Fruit fly (Drosophila melanogaster) whole organism, embryonic: Measurements from ENCODE around the gene dgt6.

Experiments
- BtbVII ChIP-seq: fragments of 200-800 bp; sonication (Bioruptor generic); optimal IDR thresholded peaks from 3 replicates; lab custom pipeline; 2017; ENCODE audit warnings: missing biosample characterization, mild to moderate bottlenecking, missing genetic modification characterization
- CG10321 ChIP-seq: fragments of 200-800 bp; sonication (Bioruptor generic); IDR thresholded peaks from 2 replicates; pipeline ENCODE4 v1.3.6; 2022; ENCODE audit warnings: missing biosample characterization, missing genetic modification characterization
- CG11085 ChIP-seq: fragments of 200-800 bp; sonication (Bioruptor generic); IDR thresholded peaks from 2 replicates; pipeline ENCODE4 v1.3.6; 2022; ENCODE audit warnings: missing biosample characterization, missing genetic modification characterization
- CG13894 ChIP-seq: fragments of 200-800 bp; sonication (Bioruptor generic); optimal IDR thresholded peaks from 3 replicates; lab custom pipeline; 2018; ENCODE audit warnings: missing biosample characterization, mild to moderate bottlenecking, missing genetic modification characterization, moderate library complexity
- CG1529 ChIP-seq: fragments of 200-800 bp; sonication (Bioruptor generic); optimal IDR thresholded peaks from 3 replicates; lab custom pipeline; 2018; ENCODE audit warnings: missing biosample characterization, missing genetic modification characterization
- CG1602 ChIP-seq: fragments of 200-800 bp; sonication (Bioruptor generic); optimal IDR thresholded peaks from 3 replicates; lab custom pipeline; 2016; ENCODE audit warnings: missing biosample characterization, missing genetic modification characterization
- CG18262 ChIP-seq: fragments of 200-800 bp; optimal IDR thresholded peaks from 3 replicates; lab custom pipeline; 2019; ENCODE audit warnings: missing biosample characterization, mild to moderate bottlenecking, missing genetic modification characterization, moderate library complexity
- CG2129 ChIP-seq: fragments of 200-800 bp; sonication (Bioruptor generic); IDR thresholded peaks from 2 replicates; pipeline ENCODE4 v1.3.6; 2022; ENCODE audit warnings: missing biosample characterization, missing genetic modification characterization; ENCODE audit not compliant: partially characterized antibody
- CG31388 ChIP-seq: fragments of 200-800 bp; sonication (Bioruptor generic); optimal IDR thresholded peaks from 2 replicates; lab custom pipeline; 2016; ENCODE audit warnings: missing biosample characterization, missing genetic modification characterization
- CG3407 ChIP-seq: fragments of 200-800 bp; sonication (Bioruptor generic); optimal IDR thresholded peaks from 2 replicates; lab custom pipeline; 2018; ENCODE audit warnings: missing biosample characterization, mild to moderate bottlenecking, missing genetic modification characterization
- CG3995 ChIP-seq: fragments of 200-800 bp; sonication (Bioruptor generic); optimal IDR thresholded peaks from 3 replicates; lab custom pipeline; 2016; ENCODE audit warnings: missing biosample characterization, missing genetic modification characterization
- CG5953 ChIP-seq: fragments of 200-800 bp; sonication (Bioruptor generic); IDR thresholded peaks from 2 replicates; pipeline ENCODE4 v1.3.6; 2022; ENCODE audit warnings: missing biosample characterization, missing genetic modification characterization
- CG7357 ChIP-seq: fragments of 200-800 bp; sonication (Bioruptor generic); IDR thresholded peaks from 3 replicates; pipeline ENCODE4 v1.3.6; 2022; ENCODE audit warnings: missing biosample characterization, missing genetic modification characterization
- CG7556 ChIP-seq: fragments of 200-800 bp; sonication (Bioruptor generic); optimal IDR thresholded peaks from 2 replicates; lab custom pipeline; 2017; ENCODE audit warnings: missing biosample characterization, mild to moderate bottlenecking, missing genetic modification characterization
- CG8281 ChIP-seq: fragments of 200-800 bp; sonication (Bioruptor generic); optimal IDR thresholded peaks from 2 replicates; lab custom pipeline; 2018; ENCODE audit warnings: missing biosample characterization, mild to moderate bottlenecking, missing genetic modification characterization, moderate library complexity
- Dbx ChIP-seq: fragments of 200-800 bp; sonication (Bioruptor generic); IDR thresholded peaks from 3 replicates; pipeline ENCODE4 v1.3.6; 2022; ENCODE audit warnings: missing biosample characterization, missing genetic modification characterization
- Dp ChIP-seq: fragments of 200-800 bp; sonication (Bioruptor generic); optimal IDR thresholded peaks from 2 replicates; lab custom pipeline; 2018; ENCODE audit warnings: missing biosample characterization, mild to moderate bottlenecking, missing genetic modification characterization, moderate library complexity
- GATAe ChIP-seq: fragments of 200-800 bp; sonication (Bioruptor generic); conservative IDR thresholded peaks from 2 replicates; pipeline ENCODE4 v1.3.6; 2022; ENCODE audit warnings: missing biosample characterization, missing genetic modification characterization
- H2.0 ChIP-seq: fragments of 200-800 bp; sonication (Bioruptor generic); IDR thresholded peaks from 2 replicates; pipeline ENCODE4 v1.3.6; 2022; ENCODE audit warnings: missing biosample characterization, missing genetic modification characterization
- HLH4C ChIP-seq: fragments of 200-800 bp; sonication (Bioruptor generic); IDR thresholded peaks from 3 replicates; pipeline ENCODE4 v1.3.6; 2022; ENCODE audit warnings: missing biosample characterization, missing genetic modification characterization; ENCODE audit not compliant: partially characterized antibody
- HmgZ ChIP-seq: fragments of 200-800 bp; sonication (Bioruptor generic); optimal IDR thresholded peaks from 2 replicates; lab custom pipeline; 2018; ENCODE audit warnings: missing biosample characterization, mild to moderate bottlenecking, missing genetic modification characterization
- Hr39 ChIP-seq: fragments of >200 bp; optimal IDR thresholded peaks from 2 replicates; lab custom pipeline; 2017
- Hr78 ChIP-seq, 2 experiments: fragments of 200-800 bp in 1 of 2; fragments of >200 bp in 1 of 2; sonication (Bioruptor generic) in 1 of 2; optimal IDR thresholded peaks; 2 replicates each; lab custom pipeline; 2017 to 2019; ENCODE audit warnings: missing biosample characterization in 2 of 2, missing genetic modification characterization in 2 of 2, mild to moderate bottlenecking in 1 of 2, moderate library complexity in 1 of 2
- Hsf ChIP-seq: fragments of 200-800 bp; sonication (Bioruptor generic); optimal IDR thresholded peaks from 3 replicates; lab custom pipeline; 2016; ENCODE audit warnings: missing biosample characterization, missing genetic modification characterization
- NK7.1 ChIP-seq: fragments of 200-800 bp; sonication (Bioruptor generic); optimal IDR thresholded peaks from 3 replicates; lab custom pipeline; 2016; ENCODE audit warnings: missing biosample characterization, missing genetic modification characterization
- Nf-YC ChIP-seq: fragments of 200-800 bp; optimal IDR thresholded peaks from 3 replicates; lab custom pipeline; 2019; ENCODE audit warnings: missing biosample characterization, mild to moderate bottlenecking, missing genetic modification characterization, moderate library complexity
- Poxn ChIP-seq: fragments of 200-800 bp; sonication (Bioruptor generic); IDR thresholded peaks from 2 replicates; pipeline ENCODE4 v1.3.6; 2022; ENCODE audit warnings: missing biosample characterization, missing genetic modification characterization
- Sin3A ChIP-seq: fragments of >200 bp; optimal IDR thresholded peaks from 2 replicates; lab custom pipeline; 2018
- Stat92E ChIP-seq, 3 experiments: fragments of >200 bp in 2 of 3; fragments of 200-800 bp in 1 of 3; sonication (Bioruptor generic) in 1 of 3; optimal IDR thresholded peaks; 2 replicates each; lab custom pipeline; 2017 to 2019; ENCODE audit warnings: missing biosample characterization in 3 of 3, missing genetic modification characterization in 3 of 3, mild to moderate bottlenecking in 1 of 3, moderate library complexity in 1 of 3
- Taf1 ChIP-seq: fragments of 200-800 bp; sonication (Bioruptor generic); IDR thresholded peaks from 2 replicates; pipeline ENCODE4 v1.3.6; 2022; ENCODE audit warnings: missing biosample characterization, missing genetic modification characterization
- Tbp ChIP-seq: fragments of >200 bp; optimal IDR thresholded peaks from 2 replicates; lab custom pipeline; 2018; ENCODE audit warnings: missing biosample characterization, missing genetic modification characterization
- caup ChIP-seq: fragments of 200-800 bp; sonication (Bioruptor generic); optimal IDR thresholded peaks from 3 replicates; lab custom pipeline; 2017; ENCODE audit warnings: missing biosample characterization, mild to moderate bottlenecking, missing genetic modification characterization, moderate library complexity; ENCODE audit not compliant: severe bottlenecking
- dati ChIP-seq: fragments of 200-800 bp; sonication (Bioruptor generic); IDR thresholded peaks from 2 replicates; pipeline ENCODE4 v1.3.6; 2022; ENCODE audit warnings: missing biosample characterization, missing genetic modification characterization
- dysf ChIP-seq: fragments of 200-800 bp; sonication (Bioruptor generic); IDR thresholded peaks from 3 replicates; pipeline ENCODE4 v1.3.6; 2022; ENCODE audit warnings: missing biosample characterization, missing genetic modification characterization
- ewg ChIP-seq: fragments of 200-800 bp; sonication (Bioruptor generic); optimal IDR thresholded peaks from 3 replicates; lab custom pipeline; 2017; ENCODE audit warnings: mild to moderate bottlenecking, missing biosample characterization, missing genetic modification reagents, missing genetic modification characterization
- eyg ChIP-seq: fragments of 200-800 bp; sonication (Bioruptor generic); optimal IDR thresholded peaks from 3 replicates; lab custom pipeline; 2016; ENCODE audit warnings: missing biosample characterization, missing genetic modification characterization
- fu2 ChIP-seq: fragments of 200-800 bp; sonication (Bioruptor generic); optimal IDR thresholded peaks from 2 replicates; lab custom pipeline; 2016; ENCODE audit warnings: missing biosample characterization, missing genetic modification characterization
- kni ChIP-seq: fragments of 200-800 bp; sonication (Bioruptor generic); optimal IDR thresholded peaks from 3 replicates; lab custom pipeline; 2017; ENCODE audit warnings: mild to moderate bottlenecking, missing biosample characterization, missing genetic modification reagents, missing genetic modification characterization
- knrl ChIP-seq: fragments of 200-800 bp; sonication (Bioruptor generic); IDR thresholded peaks from 3 replicates; pipeline ENCODE4 v1.3.6; 2022; ENCODE audit warnings: missing biosample characterization, missing genetic modification characterization; ENCODE audit not compliant: partially characterized antibody
- nerfin-1 ChIP-seq: fragments of 200-800 bp; sonication (Bioruptor generic); optimal IDR thresholded peaks from 3 replicates; lab custom pipeline; 2019; ENCODE audit warnings: missing biosample characterization, mild to moderate bottlenecking, missing genetic modification characterization, moderate library complexity
- peb ChIP-seq: fragments of 200-800 bp; sonication (Bioruptor generic); IDR thresholded peaks from 2 replicates; pipeline ENCODE4 v1.3.6; 2022; ENCODE audit warnings: missing biosample characterization, missing genetic modification characterization
- schlank ChIP-seq: fragments of 200-800 bp; sonication (Bioruptor generic); optimal IDR thresholded peaks from 2 replicates; lab custom pipeline; 2018; ENCODE audit warnings: missing biosample characterization, mild to moderate bottlenecking, missing genetic modification characterization
- shn ChIP-seq: fragments of 200-800 bp; sonication (Bioruptor generic); optimal IDR thresholded peaks from 3 replicates; lab custom pipeline; 2016; ENCODE audit warnings: missing biosample characterization, missing genetic modification characterization
- slou ChIP-seq: fragments of 200-800 bp; sonication (Bioruptor generic); optimal IDR thresholded peaks from 3 replicates; lab custom pipeline; 2016; ENCODE audit warnings: missing biosample characterization, missing genetic modification characterization
- ssp ChIP-seq: fragments of 200-800 bp; sonication (Bioruptor generic); IDR thresholded peaks from 2 replicates; pipeline ENCODE4 v1.3.6; 2022; ENCODE audit warnings: missing biosample characterization, missing genetic modification characterization
- stc ChIP-seq: fragments of 200-800 bp; sonication (Bioruptor generic); IDR thresholded peaks from 2 replicates; pipeline ENCODE4 v1.3.6; 2022; ENCODE audit warnings: missing biosample characterization, missing genetic modification characterization
- tll ChIP-seq, 2 experiments: fragments of 200-800 bp in 1 of 2; fragments of >200 bp in 1 of 2; sonication (Bioruptor generic) in 1 of 2; optimal IDR thresholded peaks; 2 replicates each; lab custom pipeline; 2017 to 2019; ENCODE audit warnings: missing biosample characterization in 2 of 2, missing genetic modification characterization in 2 of 2, mild to moderate bottlenecking in 1 of 2, moderate library complexity in 1 of 2
- twi ChIP-seq: fragments of 200-800 bp; optimal IDR thresholded peaks from 2 replicates; lab custom pipeline; 2019; ENCODE audit warnings: missing biosample characterization, mild to moderate bottlenecking, missing genetic modification characterization, moderate library complexity
- unc-4 ChIP-seq: fragments of 200-800 bp; sonication (Bioruptor generic); IDR thresholded peaks from 2 replicates; pipeline ENCODE4 v1.3.6; 2022; ENCODE audit warnings: missing biosample characterization, missing genetic modification characterization; ENCODE audit not compliant: partially characterized antibody
- vfl ChIP-seq: fragments of 200-800 bp; sonication (Bioruptor generic); optimal IDR thresholded peaks from 2 replicates; lab custom pipeline; 2016; ENCODE audit warnings: missing biosample characterization, missing genetic modification characterization

dgt6 gene

dm6 chr3R:29130902-29131621 lies at the start of gene dgt6, which contains the start of gene Vha100-1 (continued):
- TF ChIP-seq CG7556: no peak
- TF ChIP-seq peb (GFP tag; lab: Robert Waterston, UW): no peak
- TF ChIP-seq BtbVII (GFP tag; lab: Kevin White, UChicago): no peak
- TF ChIP-seq Stat92E (GFP tag; optimal IDR thresholded peaks at IDR 0.05; lab: Kevin White, UChicago): peak in 1 of 3 experiments; percentile 32
- no peak for TF ChIP-seq dysf (GFP tag; lab: Robert Waterston, UW)
- TF ChIP-seq kni (GFP tag; lab: Kevin White, UChicago): no peak
- no peak for TF ChIP-seq CG3407 (GFP tag; lab: Kevin White, UChicago)
- TF ChIP-seq ssp (GFP tag; lab: Robert Waterston, UW): peak; percentile 87
- no peak for TF ChIP-seq stc
- TF ChIP-seq Hr78 (GFP tag; optimal IDR thresholded peaks at IDR 0.05; lab: Kevin White, UChicago): no peak
- TF ChIP-seq CG8281 (tag; lab: Kevin White, UChicago): no peak
- peak; percentile 18 for TF ChIP-seq HmgZ (tag; lab: Kevin White, UChicago)
- no peak for TF ChIP-seq Hsf (GFP tag; lab: Kevin White, UChicago)
- TF ChIP-seq eyg (GFP tag; lab: Kevin White, UChicago): no peak
- TF ChIP-seq nerfin-1: peak; percentile 39
- TF ChIP-seq HLH4C (GFP tag; lab: Robert Waterston, UW): no peak
- no peak for TF ChIP-seq CG10321
- no peak for TF ChIP-seq Nf-YC (tag; lab: Kevin White, UChicago)
- no peak for TF ChIP-seq slou
- no peak for TF ChIP-seq Taf1 (GFP tag; lab: Robert Waterston, UW)
- peak; percentile 13 for TF ChIP-seq CG3995 (GFP tag; lab: Kevin White, UChicago)
- TF ChIP-seq knrl (GFP tag; lab: Robert Waterston, UW): no peak; the same call in 2 of the 3 replicates
- TF ChIP-seq twi: no peak
- no peak for TF ChIP-seq fu2 (GFP tag; lab: Kevin White, UChicago)
- TF ChIP-seq shn (GFP tag; lab: Kevin White, UChicago): no peak
- TF ChIP-seq NK7.1: no peak
- TF ChIP-seq Poxn: no peak
- TF ChIP-seq CG13894 (tag; lab: Kevin White, UChicago): no peak
- no peak for TF ChIP-seq vfl (GFP tag; lab: Kevin White, UChicago)
- no peak for TF ChIP-seq schlank (tag; lab: Kevin White, UChicago)
- TF ChIP-seq unc-4 (GFP tag; lab: Robert Waterston, UW): 0 out of 2 replicates have a peak, but pooled peaks have one; percentile 14
- no peak for TF ChIP-seq H2.0 (GFP tag; lab: Robert Waterston, UW)
- no peak for TF ChIP-seq CG5953 (GFP tag; lab: Robert Waterston, UW)
- TF ChIP-seq Hr39 (lab: Kevin White, UChicago): no peak
- peak; percentile 43; the same call in 1 of the 3 replicates for TF ChIP-seq Dbx
- TF ChIP-seq CG2129 (GFP tag; lab: Robert Waterston, UW): no peak
- TF ChIP-seq CG18262 (tag; lab: Kevin White, UChicago): no peak
- no peak for TF ChIP-seq CG1602 (GFP tag; lab: Kevin White, UChicago)
- TF ChIP-seq CG11085 (GFP tag; lab: Robert Waterston, UW): no peak
- peak; percentile 74 for TF ChIP-seq Dp (GFP tag; lab: Kevin White, UChicago)
- TF ChIP-seq Sin3A (lab: Kevin White, UChicago): peak; percentile 24
- no peak for TF ChIP-seq Tbp
- TF ChIP-seq CG31388 (GFP tag; lab: Kevin White, UChicago): no peak
- no peak for TF ChIP-seq dati (GFP tag; lab: Robert Waterston, UW)
- TF ChIP-seq caup (GFP tag; lab: Kevin White, UChicago): no peak
- no peak for TF ChIP-seq CG1529
- TF ChIP-seq GATAe: no peak
- no peak for TF ChIP-seq tll (GFP tag; optimal IDR thresholded peaks at IDR 0.05; lab: Kevin White, UChicago)
- TF ChIP-seq CG7357: peak; percentile 98
- no peak for TF ChIP-seq ewg
